Fruit fly (Drosophila melanogaster): ENCODE results near the gene toy.

toy gene

DNA sequence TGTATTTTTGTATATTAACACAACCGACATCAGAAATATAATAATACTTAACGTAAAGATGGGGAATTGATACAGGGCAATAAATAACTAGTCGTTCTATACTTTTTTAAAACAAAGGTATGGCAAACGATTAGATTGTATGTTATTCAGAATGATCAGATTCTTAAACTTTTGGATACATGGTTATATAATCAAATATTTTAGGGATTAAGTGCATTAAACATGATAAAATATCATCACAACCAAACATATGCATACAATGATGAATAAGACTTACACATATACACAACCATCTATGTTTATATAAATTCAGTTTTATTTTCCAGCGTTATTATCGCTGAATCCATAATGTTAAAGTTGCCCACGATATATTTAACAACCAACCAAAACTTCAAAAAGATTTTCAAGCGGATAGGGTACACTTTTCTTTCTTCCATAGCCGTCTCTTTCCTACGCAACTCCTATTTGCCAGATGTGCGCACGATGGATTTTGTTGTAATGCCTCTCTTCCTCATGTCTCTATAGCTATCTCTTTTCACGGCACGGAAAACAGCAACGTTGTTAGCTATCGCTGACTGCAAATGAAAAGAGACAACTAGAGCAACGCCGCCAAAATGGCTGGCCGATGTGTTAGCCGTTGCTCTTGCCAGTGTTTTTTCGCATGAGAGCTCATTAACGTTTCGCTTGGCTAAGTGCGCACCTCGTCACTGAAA lies at the start of gene toy:
toy (plus strand) TSS at position 668 of the 713 bp plus-strand sequence.
- TF ChIP-seq Rel (GFP tag; optimal IDR thresholded peaks at IDR 0.05) (no peak), Rel (tag; optimal IDR thresholded peaks at IDR 0.05) (no peak), foxo (GFP tag; optimal IDR thresholded peaks at IDR 0.05) (no peak), Mio (GFP tag; optimal IDR thresholded peaks at IDR 0.05) (no peak), Myc (optimal IDR thresholded peaks at IDR 0.05) (no peak), CG9705 (GFP tag; optimal IDR thresholded peaks at IDR 0.05) (no peak), ey (GFP tag; optimal IDR thresholded peaks at IDR 0.05) (no peak), Hr78 (GFP tag; optimal IDR thresholded peaks at IDR 0.05) (no peak), Vsx2 (GFP tag; optimal IDR thresholded peaks at IDR 0.05; ENCODE audit: partially characterized antibody) (peak; percentile 28), CrebA (GFP tag; optimal IDR thresholded peaks at IDR 0.05; ENCODE audit: borderline replicate concordance) (no peak), dmrt93B (GFP tag; optimal IDR thresholded peaks at IDR 0.05) (no peak), tai (GFP tag; optimal IDR thresholded peaks at IDR 0.05) (no peak), br (GFP tag; optimal IDR thresholded peaks at IDR 0.05) (no peak), CG32264 (GFP tag; optimal IDR thresholded peaks at IDR 0.05) (no peak), sage (GFP tag; optimal IDR thresholded peaks at IDR 0.05) (no peak), Dif (GFP tag; optimal IDR thresholded peaks at IDR 0.05; ENCODE audit: partially characterized antibody) (peak; percentile 42), jim (GFP tag; optimal IDR thresholded peaks at IDR 0.05) (no peak)

- TF ChIP-seq rgr (GFP tag; optimal IDR thresholded peaks at IDR 0.05) (no peak), Vsx2 (GFP tag; optimal IDR thresholded peaks at IDR 0.05; ENCODE audit: partially characterized antibody) (no peak), GATAd (GFP tag; optimal IDR thresholded peaks at IDR 0.05) (no peak), Hnf4 (GFP tag; optimal IDR thresholded peaks at IDR 0.05) (no peak)
These were observed 45.2 kb upstream of the toy start for dm6 chr4:944354-944753.

DNA sequence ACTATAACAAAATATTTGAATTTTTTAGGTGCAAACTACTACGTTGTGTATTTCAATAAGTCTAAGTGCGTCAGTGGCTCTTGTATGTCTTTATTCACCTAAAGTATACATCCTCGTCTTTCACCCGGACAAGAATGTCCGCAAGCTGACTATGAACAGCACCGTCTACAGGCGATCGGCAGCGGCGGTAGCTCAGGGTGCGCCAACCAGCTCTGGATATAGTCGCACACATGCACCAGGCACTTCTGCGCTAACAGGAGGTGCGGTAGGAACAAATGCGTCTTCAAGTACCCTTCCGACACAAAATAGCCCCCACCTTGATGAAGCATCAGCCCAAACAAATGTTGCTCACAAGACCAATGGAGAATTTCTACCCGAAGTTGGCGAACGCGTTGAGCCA lies 43.3 kb upstream of the toy start:
- TF ChIP-seq Abd-B (GFP tag; optimal IDR thresholded peaks at IDR 0.05) (no peak), pan (optimal IDR thresholded peaks at IDR 0.05) (no peak), lola (GFP tag; optimal IDR thresholded peaks at IDR 0.05) (no peak), tai (GFP tag; optimal IDR thresholded peaks at IDR 0.05) (no peak), fru (GFP tag; optimal IDR thresholded peaks at IDR 0.05) (no peak), jim (GFP tag; optimal IDR thresholded peaks at IDR 0.05) (no peak), Rel (GFP tag; optimal IDR thresholded peaks at IDR 0.05) (no peak), Rel (tag; optimal IDR thresholded peaks at IDR 0.05) (no peak), foxo (GFP tag; optimal IDR thresholded peaks at IDR 0.05) (no peak), CG32264 (GFP tag; optimal IDR thresholded peaks at IDR 0.05) (no peak), brk (GFP tag; optimal IDR thresholded peaks at IDR 0.05) (no peak), dsf (GFP tag; optimal IDR thresholded peaks at IDR 0.05; ENCODE audit: borderline replicate concordance) (no peak), dl (GFP tag; optimal IDR thresholded peaks at IDR 0.05; ENCODE audit: insufficient read depth in 1 of 2, partially characterized antibody in 2 of 2) (no peak), rgr (GFP tag; optimal IDR thresholded peaks at IDR 0.05) (no peak), HLH106 (tag; optimal IDR thresholded peaks at IDR 0.05) (no peak), br (GFP tag; optimal IDR thresholded peaks at IDR 0.05) (no peak), usp (GFP tag; optimal IDR thresholded peaks at IDR 0.05) (no peak), Myc (optimal IDR thresholded peaks at IDR 0.05) (no peak), Vsx2 (GFP tag; optimal IDR thresholded peaks at IDR 0.05; ENCODE audit: partially characterized antibody) (no peak), h (GFP tag; optimal IDR thresholded peaks at IDR 0.05) (no peak), N (GFP tag; optimal IDR thresholded peaks at IDR 0.05) (no peak)

- TF ChIP-seq h (GFP tag; optimal IDR thresholded peaks at IDR 0.05) (no peak), ey (GFP tag; optimal IDR thresholded peaks at IDR 0.05) (no peak), foxo (GFP tag; optimal IDR thresholded peaks at IDR 0.05) (no peak)
These were observed 40.2 kb upstream of the toy start for dm6 chr4:949313-949712.

dm6 chr4:958093-958649 lies 31.4 kb upstream of the toy start, which contains the start of gene 4E-T:
Gene 4E-T, minus strand, starts transcription at chr4:958392.
- TF ChIP-seq brk (GFP tag; optimal IDR thresholded peaks at IDR 0.05) (peak; percentile 4), woc (GFP tag; optimal IDR thresholded peaks at IDR 0.05) (peak; percentile 45), h (GFP tag; optimal IDR thresholded peaks at IDR 0.05) (no peak), dsf (GFP tag; optimal IDR thresholded peaks at IDR 0.05; ENCODE audit: borderline replicate concordance) (no peak), foxo (GFP tag; optimal IDR thresholded peaks at IDR 0.05) (no peak), usp (GFP tag; optimal IDR thresholded peaks at IDR 0.05) (no peak), Hr78 (GFP tag; optimal IDR thresholded peaks at IDR 0.05) (peak; percentile 44), N (GFP tag; optimal IDR thresholded peaks at IDR 0.05) (peak; percentile 46), pan (optimal IDR thresholded peaks at IDR 0.05) (no peak), sv (GFP tag; optimal IDR thresholded peaks at IDR 0.05) (no peak), Hnf4 (GFP tag; optimal IDR thresholded peaks at IDR 0.05) (no peak), Dif (GFP tag; optimal IDR thresholded peaks at IDR 0.05; ENCODE audit: partially characterized antibody) (no peak), Dfd (GFP tag; optimal IDR thresholded peaks at IDR 0.05) (no peak), Abd-B (GFP tag; optimal IDR thresholded peaks at IDR 0.05) (no peak), sage (GFP tag; optimal IDR thresholded peaks at IDR 0.05) (no peak), lola (GFP tag; optimal IDR thresholded peaks at IDR 0.05) (no peak), dl (GFP tag; optimal IDR thresholded peaks at IDR 0.05; ENCODE audit: insufficient read depth in 1 of 2, partially characterized antibody in 2 of 2) (no peak), Rel (GFP tag; optimal IDR thresholded peaks at IDR 0.05) (no peak), Rel (tag; optimal IDR thresholded peaks at IDR 0.05) (no peak), CG9705 (GFP tag; optimal IDR thresholded peaks at IDR 0.05) (no peak), CG32264 (GFP tag; optimal IDR thresholded peaks at IDR 0.05) (no peak), Mio (GFP tag; optimal IDR thresholded peaks at IDR 0.05) (no peak), ey (GFP tag; optimal IDR thresholded peaks at IDR 0.05) (no peak), GATAd (GFP tag; optimal IDR thresholded peaks at IDR 0.05) (no peak), fru (GFP tag; optimal IDR thresholded peaks at IDR 0.05) (no peak), HLH106 (tag; optimal IDR thresholded peaks at IDR 0.05) (no peak)

Data from whole organism, wandering third instar larva.